Worm (Caenorhabditis elegans): ENCODE data around the gene EGAP5.1.

DNA sequence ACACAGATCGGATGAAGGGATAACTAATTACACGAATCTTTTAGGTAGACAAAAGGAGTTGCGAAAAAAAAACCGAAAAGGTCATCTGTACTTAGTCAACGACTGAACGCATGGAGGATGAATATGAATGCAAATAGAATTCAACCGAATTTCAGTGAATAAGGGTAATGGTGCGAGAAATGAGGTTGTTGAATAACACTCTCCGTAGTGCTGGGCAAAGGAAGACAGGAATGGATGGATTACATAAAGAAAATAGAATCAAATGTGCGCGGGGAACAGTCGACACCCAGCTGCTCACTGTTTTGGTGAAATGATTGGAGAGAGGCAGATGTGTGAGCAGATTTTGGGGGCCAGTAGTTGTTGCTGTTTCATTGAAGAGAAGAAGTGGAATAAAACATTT lies 38.6 kb upstream of the EGAP5.1 start:
- TF ChIP-seq lir-3 (tag; optimal IDR thresholded peaks at IDR 0.05) (no peak), lin-38 (GFP tag; IDR thresholded peaks at IDR 0.05) (no peak), lin-1 (GFP tag; IDR thresholded peaks at IDR 0.05) (no peak), ama-1 (optimal IDR thresholded peaks at IDR 0.05) (no peak), ceh-20 (GFP tag; IDR thresholded peaks at IDR 0.05) (no peak), gei-8 (GFP tag; optimal IDR thresholded peaks at IDR 0.05) (no peak), lin-15B (tag; optimal IDR thresholded peaks at IDR 0.05) (no peak), lin-13 (GFP tag; optimal IDR thresholded peaks at IDR 0.05) (no peak), ceh-44 (GFP tag; IDR thresholded peaks at IDR 0.05) (no peak), mep-1 (tag; optimal IDR thresholded peaks at IDR 0.05) (no peak), nhr-11 (tag; optimal IDR thresholded peaks at IDR 0.05) (no peak), dmd-9 (GFP tag; IDR thresholded peaks at IDR 0.05) (no peak)
